Fruit fly (Drosophila melanogaster): ENCODE results near the gene CG44303.

DNA sequence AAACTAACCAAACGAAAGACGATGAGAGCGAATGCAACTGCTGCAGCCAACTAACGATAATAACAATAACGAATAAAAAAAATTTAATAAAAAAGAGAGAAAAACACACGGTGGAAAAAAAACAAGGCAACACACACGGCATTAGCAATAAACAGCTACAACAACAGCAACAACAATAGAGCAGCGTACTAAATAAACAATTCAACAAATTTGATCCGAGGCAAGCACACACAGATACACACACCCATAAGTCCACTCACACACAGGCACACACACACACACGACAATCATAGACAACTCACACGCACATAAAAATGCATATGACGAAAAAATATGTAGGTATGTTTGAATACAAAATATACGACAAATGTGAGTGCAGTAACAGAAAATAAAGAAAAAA lies 15.4 kb upstream of the CG44303 start:
- TF ChIP-seq woc (GFP tag; optimal IDR thresholded peaks at IDR 0.05) = no peak
- TF ChIP-seq psq (GFP tag; optimal IDR thresholded peaks at IDR 0.05) = no peak
- no peak for TF ChIP-seq Hnf4 (GFP tag; optimal IDR thresholded peaks at IDR 0.05)
- no peak for TF ChIP-seq h (GFP tag; optimal IDR thresholded peaks at IDR 0.05)
- no peak for TF ChIP-seq OdsH (GFP tag; optimal IDR thresholded peaks at IDR 0.05)
- TF ChIP-seq HLH106 (tag; optimal IDR thresholded peaks at IDR 0.05) = no peak

All from whole organism, wandering third instar larva.